Fruit fly (Drosophila melanogaster): Measurements from ENCODE around the gene ed.

ed gene

DNA sequence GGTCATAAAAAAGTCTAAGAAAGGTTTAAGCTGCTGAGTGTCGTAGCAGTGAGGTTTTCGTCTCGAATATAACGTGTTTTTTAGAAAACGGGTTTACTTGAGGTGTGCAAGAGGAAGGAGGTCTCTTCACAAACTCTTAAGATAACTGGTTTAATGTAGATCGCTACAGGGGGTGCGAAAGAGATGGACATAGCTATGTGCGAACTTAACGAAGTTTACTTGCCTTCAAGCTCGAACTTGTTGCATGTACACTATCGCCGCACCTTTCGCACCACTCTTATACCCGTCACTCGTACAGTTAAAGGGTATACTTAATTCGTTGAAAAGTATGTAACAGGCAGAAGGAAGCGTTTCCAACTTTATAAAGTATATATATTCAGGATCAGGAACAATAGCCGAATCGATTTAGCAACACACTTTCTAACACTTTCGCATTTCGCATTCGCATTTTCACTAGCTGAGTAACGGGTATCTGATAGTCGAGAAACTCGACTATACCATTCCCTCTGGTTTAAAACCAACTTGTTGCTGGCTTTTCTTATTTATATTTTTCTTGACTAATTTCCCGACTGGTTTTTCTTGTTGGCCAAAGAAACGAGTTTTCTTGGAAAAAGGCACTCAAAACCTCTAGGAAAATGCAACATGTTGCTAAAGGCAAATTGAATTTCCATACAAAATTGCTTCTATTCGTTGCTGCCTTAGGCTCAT is 787 bp upstream of the ed start (continued):
- peak; percentile 9 for TF ChIP-seq Bteb2 (GFP tag; optimal IDR thresholded peaks at IDR 0.05)
- TF ChIP-seq MESR4 (GFP tag; optimal IDR thresholded peaks at IDR 0.05) = peak; percentile 5
- peak; percentile 68; the same call in 1 of the 3 replicates for TF ChIP-seq so (GFP tag; IDR thresholded peaks at IDR 0.05)
- peak; percentile 61 for TF ChIP-seq CG1792 (GFP tag; optimal IDR thresholded peaks at IDR 0.05)
- peak; percentile 89 for TF ChIP-seq CG17359 (tag; optimal IDR thresholded peaks at IDR 0.05)
- TF ChIP-seq CG15514 (GFP tag; optimal IDR thresholded peaks at IDR 0.05) = peak; percentile 40
- TF ChIP-seq repo (GFP tag; optimal IDR thresholded peaks at IDR 0.05) = peak; percentile 80
- no peak for TF ChIP-seq unc-4 (GFP tag; IDR thresholded peaks at IDR 0.05; ENCODE audit: partially characterized antibody)
- TF ChIP-seq otp (GFP tag; IDR thresholded peaks at IDR 0.05) = peak; percentile 82
- peak; percentile 33 for TF ChIP-seq CG17568 (GFP tag; optimal IDR thresholded peaks at IDR 0.05)
- TF ChIP-seq CG1603 (tag; optimal IDR thresholded peaks at IDR 0.05) = peak; percentile 94
- TF ChIP-seq gsb (GFP tag; IDR thresholded peaks at IDR 0.05) = peak; percentile 58
- TF ChIP-seq H15 (GFP tag; IDR thresholded peaks at IDR 0.05) = peak; percentile 86
- peak; percentile 24 for TF ChIP-seq trh (GFP tag; optimal IDR thresholded peaks at IDR 0.05)
- peak; percentile 32 for TF ChIP-seq CG12744 (GFP tag; optimal IDR thresholded peaks at IDR 0.05)
- TF ChIP-seq CG9437 (GFP tag; optimal IDR thresholded peaks at IDR 0.05) = peak; percentile 67
- peak; percentile 58 for TF ChIP-seq HmgZ (tag; optimal IDR thresholded peaks at IDR 0.05)
- no peak for TF ChIP-seq Adf1 (GFP tag; IDR thresholded peaks at IDR 0.05)
- TF ChIP-seq CG10147 (GFP tag; optimal IDR thresholded peaks at IDR 0.05) = peak; percentile 62
- TF ChIP-seq CG8388 (GFP tag; optimal IDR thresholded peaks at IDR 0.05) = peak; percentile 84
- TF ChIP-seq CG15011 (GFP tag; optimal IDR thresholded peaks at IDR 0.05) = peak; percentile 33
- TF ChIP-seq CG4328 (GFP tag; optimal IDR thresholded peaks at IDR 0.05) = no peak
- TF ChIP-seq B-H1 (GFP tag; IDR thresholded peaks at IDR 0.05) = peak; percentile 59; the same call in 2 of the 3 replicates
- peak; percentile 73; the same call in 1 of the 2 replicates for TF ChIP-seq sim (GFP tag; IDR thresholded peaks at IDR 0.05)
- no peak for TF ChIP-seq CG2129 (GFP tag; IDR thresholded peaks at IDR 0.05; ENCODE audit: partially characterized antibody)
- TF ChIP-seq ewg (GFP tag; optimal IDR thresholded peaks at IDR 0.05) = peak; percentile 80
- TF ChIP-seq gsb-n (tag; optimal IDR thresholded peaks at IDR 0.05) = peak; percentile 81
- peak; percentile 76 for TF ChIP-seq CG7556 (GFP tag; optimal IDR thresholded peaks at IDR 0.05)
- peak; percentile 27 for TF ChIP-seq vfl (GFP tag; optimal IDR thresholded peaks at IDR 0.05)
- peak; percentile 78 for TF ChIP-seq bbx (GFP tag; IDR thresholded peaks at IDR 0.05; ENCODE audit: partially characterized antibody)
- TF ChIP-seq CG10431 (GFP tag; optimal IDR thresholded peaks at IDR 0.05) = peak; percentile 66
- TF ChIP-seq sens-2 (GFP tag; IDR thresholded peaks at IDR 0.05) = peak; percentile 87
- TF ChIP-seq CG17186 (GFP tag; optimal IDR thresholded peaks at IDR 0.05) = no peak
- TF ChIP-seq CG8478 (optimal IDR thresholded peaks at IDR 0.05) = no peak
- peak; percentile 89 for TF ChIP-seq CG6689 (GFP tag; IDR thresholded peaks at IDR 0.05)
- peak; percentile 15 for TF ChIP-seq emc (GFP tag; optimal IDR thresholded peaks at IDR 0.05)
- peak; percentile 92 for TF ChIP-seq CG6791 (GFP tag; IDR thresholded peaks at IDR 0.05; ENCODE audit: partially characterized antibody)
- peak; percentile 71; the same call in 1 of the 2 replicates for TF ChIP-seq inv (GFP tag; IDR thresholded peaks at IDR 0.05; ENCODE audit: partially characterized antibody)
- peak; percentile 95 for TF ChIP-seq vvl (GFP tag; IDR thresholded peaks at IDR 0.05)
- no peak for TF ChIP-seq ham (GFP tag; IDR thresholded peaks at IDR 0.05)
- TF ChIP-seq CG5953 (GFP tag; IDR thresholded peaks at IDR 0.05) = peak; percentile 91
- peak; percentile 80 for TF ChIP-seq CG30431 (GFP tag; optimal IDR thresholded peaks at IDR 0.05)
- TF ChIP-seq CG6854 (GFP tag; optimal IDR thresholded peaks at IDR 0.05) = no peak
- no peak for TF ChIP-seq dan (GFP tag; IDR thresholded peaks at IDR 0.05)
- TF ChIP-seq CG12769 (tag; optimal IDR thresholded peaks at IDR 0.05) = peak; percentile 88
- TF ChIP-seq CG4854 (GFP tag; optimal IDR thresholded peaks at IDR 0.05) = peak; percentile 75
- TF ChIP-seq shn (GFP tag; optimal IDR thresholded peaks at IDR 0.05) = peak; percentile 80
- no peak for TF ChIP-seq lbe (GFP tag; optimal IDR thresholded peaks at IDR 0.05)
- TF ChIP-seq Nf-YB (GFP tag; optimal IDR thresholded peaks at IDR 0.05) = peak; percentile 63
